Worm (Caenorhabditis elegans): ENCODE data around the gene H40L08.9.

H40L08.9 gene

DNA sequence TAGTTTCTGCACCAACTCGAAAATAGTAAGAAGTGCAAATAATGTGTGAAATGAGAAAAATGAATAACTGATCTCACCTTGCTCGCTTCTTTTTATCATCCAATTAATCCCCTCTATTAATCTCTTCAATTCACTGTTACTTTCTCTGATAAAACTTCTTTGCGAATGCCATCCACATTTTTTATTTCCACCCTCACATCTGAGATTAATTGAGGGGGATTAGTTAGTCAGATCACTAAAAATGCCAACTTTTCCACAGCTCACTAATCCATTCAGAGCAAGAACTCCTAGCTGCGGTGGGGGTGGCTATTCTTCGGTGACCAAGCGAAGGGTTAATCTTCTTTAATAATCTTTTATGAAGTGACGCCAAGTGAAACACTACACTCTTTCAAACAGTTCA is 41.5 kb downstream of the H40L08.9 start, which contains the start of gene dsc-1:
Gene dsc-1 (minus strand): TSS at position 46 of the 400 bp plus-strand sequence.
- no peak for TF ChIP-seq unc-55 (GFP tag; optimal IDR thresholded peaks at IDR 0.05)
- TF ChIP-seq ceh-22 (tag; optimal IDR thresholded peaks at IDR 0.05), result no peak
- no peak for TF ChIP-seq pqm-1 (tag; optimal IDR thresholded peaks at IDR 0.05)
- no peak for TF ChIP-seq fkh-10 (GFP tag; optimal IDR thresholded peaks at IDR 0.05)
- no peak for TF ChIP-seq sox-4 (tag; optimal IDR thresholded peaks at IDR 0.05)
- no peak for TF ChIP-seq npax-4 (tag; optimal IDR thresholded peaks at IDR 0.05)
- no peak for TF ChIP-seq pha-4 (tag; optimal IDR thresholded peaks at IDR 0.05)

DNA sequence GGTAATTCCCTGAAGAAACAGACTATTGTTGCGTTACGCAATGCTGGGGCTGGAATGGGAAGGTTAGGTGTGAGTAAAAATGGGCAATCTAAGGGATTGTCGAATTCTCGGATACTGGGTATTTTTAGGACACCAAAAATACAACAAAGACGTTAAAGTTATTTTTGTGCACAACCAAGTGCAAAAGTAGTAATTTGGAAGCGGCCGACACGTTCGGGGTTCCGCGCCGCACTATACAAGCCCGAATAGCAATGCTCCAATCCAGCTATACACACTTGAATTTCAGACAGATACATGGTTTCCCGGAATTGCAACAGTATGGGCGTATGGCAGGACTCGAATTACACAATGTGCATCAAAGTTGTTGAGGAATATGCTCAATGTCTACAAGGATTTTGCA is 48.3 kb downstream of the H40L08.9 start:
- TF ChIP-seq elt-2 (tag; optimal IDR thresholded peaks at IDR 0.05), result no peak
- TF ChIP-seq hlh-13 (GFP tag; optimal IDR thresholded peaks at IDR 0.05), result no peak
- no peak for TF ChIP-seq ceh-48 (tag; optimal IDR thresholded peaks at IDR 0.05)
- no peak for TF ChIP-seq unc-42 (tag; optimal IDR thresholded peaks at IDR 0.05)
- TF ChIP-seq ceh-2 (tag; optimal IDR thresholded peaks at IDR 0.05), result no peak
- no peak for TF ChIP-seq fkh-10 (GFP tag; optimal IDR thresholded peaks at IDR 0.05)
- no peak for TF ChIP-seq pat-9 (tag; optimal IDR thresholded peaks at IDR 0.05)
- no peak for TF ChIP-seq ceh-31 (tag; optimal IDR thresholded peaks at IDR 0.05)
- no peak for TF ChIP-seq zip-5 (tag; optimal IDR thresholded peaks at IDR 0.05)
- no peak for TF ChIP-seq tbx-2 (tag; optimal IDR thresholded peaks at IDR 0.05)

DNA sequence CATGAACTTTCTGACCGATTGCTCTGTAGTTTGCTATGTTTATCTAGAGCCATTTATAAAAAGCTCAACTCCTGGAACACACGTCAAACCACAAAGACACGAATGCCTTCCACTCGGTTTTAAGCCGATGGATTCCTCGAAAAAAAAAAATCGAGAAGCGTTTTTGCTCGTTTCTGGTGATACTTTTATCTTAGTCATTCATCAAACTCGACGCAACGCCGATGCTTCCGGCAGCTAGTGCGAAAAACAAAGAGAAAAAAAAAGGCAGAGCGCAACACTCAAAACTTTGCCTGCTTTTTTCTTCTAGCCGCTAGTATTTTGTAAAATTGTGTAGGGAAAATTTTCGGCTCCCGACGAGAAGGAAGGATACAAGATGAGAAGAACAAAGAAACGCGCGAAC is 48.7 kb downstream of the H40L08.9 start:
- TF ChIP-seq odd-2 (tag; optimal IDR thresholded peaks at IDR 0.05), result no peak
- no peak for TF ChIP-seq fkh-6 (tag; optimal IDR thresholded peaks at IDR 0.05)
- TF ChIP-seq fkh-10 (GFP tag; optimal IDR thresholded peaks at IDR 0.05), result no peak
- TF ChIP-seq ceh-31 (tag; optimal IDR thresholded peaks at IDR 0.05), result no peak
- TF ChIP-seq elt-2 (tag; optimal IDR thresholded peaks at IDR 0.05), result no peak
- no peak for TF ChIP-seq K02D7.2 (tag; optimal IDR thresholded peaks at IDR 0.05)
- TF ChIP-seq ceh-24 (tag; optimal IDR thresholded peaks at IDR 0.05), result no peak
- TF ChIP-seq C08G9.2 (tag; optimal IDR thresholded peaks at IDR 0.05), result no peak
- no peak for TF ChIP-seq tbx-2 (tag; optimal IDR thresholded peaks at IDR 0.05)
- no peak for TF ChIP-seq ceh-6 (GFP tag; optimal IDR thresholded peaks at IDR 0.05)
- no peak for TF ChIP-seq pax-1 (tag; optimal IDR thresholded peaks at IDR 0.05)
- TF ChIP-seq unc-42 (tag; optimal IDR thresholded peaks at IDR 0.05), result no peak
- TF ChIP-seq unc-3 (GFP tag; conservative IDR thresholded peaks at IDR 0.05), result no peak
- no peak for TF ChIP-seq unc-3 (tag; optimal IDR thresholded peaks at IDR 0.05)
- TF ChIP-seq ref-2 (tag; optimal IDR thresholded peaks at IDR 0.05), result no peak
- no peak for TF ChIP-seq rnt-1 (tag; optimal IDR thresholded peaks at IDR 0.05)
- no peak for TF ChIP-seq pag-3 (tag; optimal IDR thresholded peaks at IDR 0.05; ENCODE audit: borderline replicate concordance)
- TF ChIP-seq ama-1 (optimal IDR thresholded peaks at IDR 0.05), result no peak
- TF ChIP-seq nhr-232 (tag; optimal IDR thresholded peaks at IDR 0.05), result no peak
- no peak for TF ChIP-seq ceh-48 (tag; optimal IDR thresholded peaks at IDR 0.05)

Measured in whole organism, late embryonic.